Fruit fly (Drosophila melanogaster): ENCODE data around the gene CG11317.

CG11317 gene

dm6 chr3R:31062344-31062964, 34.7 kb downstream of the CG11317 start (continued):
- TF ChIP-seq Fer3 (tag; optimal IDR thresholded peaks at IDR 0.05) (no peak), CG8359 (GFP tag; optimal IDR thresholded peaks at IDR 0.05; ENCODE audit: borderline replicate concordance) (no peak), sens (GFP tag) (peak; percentile 87), sqz (GFP tag; optimal IDR thresholded peaks at IDR 0.05) (no peak), ac (GFP tag; optimal IDR thresholded peaks at IDR 0.05) (no peak), CG3726 (GFP tag; IDR thresholded peaks at IDR 0.05) (no peak), gfzf (GFP tag; optimal IDR thresholded peaks at IDR 0.05) (no peak), pum (GFP tag; optimal IDR thresholded peaks at IDR 0.05) (no peak), CG16779 (GFP tag; IDR thresholded peaks at IDR 0.05) (no peak), NfI (GFP tag; optimal IDR thresholded peaks at IDR 0.05) (no peak), CoRest (tag; optimal IDR thresholded peaks at IDR 0.05) (peak; percentile 1), Sry-δ (GFP tag; optimal IDR thresholded peaks at IDR 0.05) (no peak), vvl (GFP tag; IDR thresholded peaks at IDR 0.05) (peak; percentile 50), tap (tag; optimal IDR thresholded peaks at IDR 0.05) (no peak), gsb (GFP tag; IDR thresholded peaks at IDR 0.05) (no peak), phol (tag; optimal IDR thresholded peaks at IDR 0.05) (peak; percentile 11), Kr (GFP tag; optimal IDR thresholded peaks at IDR 0.05) (no peak), Hand (GFP tag; optimal IDR thresholded peaks at IDR 0.05) (no peak), CG8924 (tag; optimal IDR thresholded peaks at IDR 0.05) (peak; percentile 1), kni (GFP tag; optimal IDR thresholded peaks at IDR 0.05) (no peak), CG15479 (GFP tag; optimal IDR thresholded peaks at IDR 0.05) (no peak), CG10543 (GFP tag; optimal IDR thresholded peaks at IDR 0.05) (no peak), CG9817 (tag; optimal IDR thresholded peaks at IDR 0.05) (no peak), CG18764 (GFP tag; optimal IDR thresholded peaks at IDR 0.05) (no peak), ewg (GFP tag; optimal IDR thresholded peaks at IDR 0.05) (no peak), gsb-n (tag; optimal IDR thresholded peaks at IDR 0.05) (no peak), CG1602 (GFP tag; optimal IDR thresholded peaks at IDR 0.05) (no peak), CG18599 (GFP tag; optimal IDR thresholded peaks at IDR 0.05) (no peak), pita (GFP tag; optimal IDR thresholded peaks at IDR 0.05) (no peak), CG13123 (GFP tag; optimal IDR thresholded peaks at IDR 0.05) (no peak), CG15696 (tag; optimal IDR thresholded peaks at IDR 0.05) (no peak), CG15269 (tag; optimal IDR thresholded peaks at IDR 0.05) (no peak), pho (GFP tag; optimal IDR thresholded peaks at IDR 0.05) (no peak), zfh2 (GFP tag; optimal IDR thresholded peaks at IDR 0.05) (no peak), HmgD (GFP tag; optimal IDR thresholded peaks at IDR 0.05) (no peak), ci (GFP tag; IDR thresholded peaks at IDR 0.05) (no peak), dmrt99B (tag; optimal IDR thresholded peaks at IDR 0.05) (no peak), CG12071 (GFP tag; optimal IDR thresholded peaks at IDR 0.05) (no peak), Sox102F (GFP tag; optimal IDR thresholded peaks at IDR 0.05) (peak; percentile 30), corto (GFP tag; optimal IDR thresholded peaks at IDR 0.05) (no peak), fd96Cb (tag; optimal IDR thresholded peaks at IDR 0.05) (no peak), al (GFP tag; IDR thresholded peaks at IDR 0.05) (no peak), Hsf (GFP tag; optimal IDR thresholded peaks at IDR 0.05) (peak; percentile 38), HLH3B (GFP tag; IDR thresholded peaks at IDR 0.05) (0 out of 2 replicates have a peak, but pooled peaks have one; percentile 6), CG9609 (GFP tag; optimal IDR thresholded peaks at IDR 0.05) (no peak), CG8765 (GFP tag; IDR thresholded peaks at IDR 0.05) (no peak), fu2 (GFP tag; optimal IDR thresholded peaks at IDR 0.05) (no peak), lov (optimal IDR thresholded peaks at IDR 0.05) (no peak), lov (GFP tag; IDR thresholded peaks at IDR 0.05) (no peak), trh (GFP tag; optimal IDR thresholded peaks at IDR 0.05) (no peak), Ptx1 (GFP tag; IDR thresholded peaks at IDR 0.05) (no peak)
